Worm (Caenorhabditis elegans) whole organism, L2 larva: ENCODE data around the gene spp-3.
A peak's percentile ranks its signal among the peaks of the same experiment; 100 is the strongest.

ENCODE experiments used
- C34F6.9 ChIP-seq: fragments of 150-350 bp; optimal IDR thresholded peaks from 2 replicates; lab custom pipeline; 2014; ENCODE audit warnings: missing biosample characterization, missing genetic modification characterization
- R02D3.7 ChIP-seq: fragments of 150-350 bp; optimal IDR thresholded peaks from 2 replicates; lab custom pipeline; 2014; ENCODE audit warnings: missing biosample characterization, missing genetic modification characterization
- Y55F3AM.14 ChIP-seq: fragments of 200-800 bp; sonication (Bioruptor generic); optimal IDR thresholded peaks from 2 replicates; lab custom pipeline; 2018; ENCODE audit warnings: mild to moderate bottlenecking, missing genetic modification characterization, missing compliant biosample characterization
- alr-1 ChIP-seq: fragments of 150-350 bp; optimal IDR thresholded peaks from 2 replicates; lab custom pipeline; 2014; ENCODE audit warnings: missing biosample characterization, missing genetic modification characterization
- aly-2 ChIP-seq: fragments of 150-350 bp; optimal IDR thresholded peaks from 2 replicates; lab custom pipeline; 2014; ENCODE audit warnings: missing biosample characterization, missing genetic modification characterization
- ama-1 ChIP-seq: fragments of 150-350 bp; optimal IDR thresholded peaks from 2 replicates; lab custom pipeline; 2018; ENCODE audit warnings: inconsistent platforms
- blmp-1 ChIP-seq: sonication (generic microtip); optimal IDR thresholded peaks from 2 replicates; lab custom pipeline; 2017; ENCODE audit warnings: missing genetic modification characterization, mild to moderate bottlenecking, missing compliant biosample characterization, antibody characterized with exemption, moderate library complexity; ENCODE audit not compliant: insufficient read depth
- ceh-16 ChIP-seq: fragments of 150-350 bp; optimal IDR thresholded peaks from 2 replicates; lab custom pipeline; 2014; ENCODE audit warnings: missing biosample characterization, missing genetic modification characterization
- ceh-82 ChIP-seq: fragments of 150-350 bp; optimal IDR thresholded peaks from 2 replicates; lab custom pipeline; 2014; ENCODE audit warnings: missing biosample characterization, missing genetic modification characterization
- crh-2 ChIP-seq: sonication (generic microtip); optimal IDR thresholded peaks from 2 replicates; lab custom pipeline; 2017; ENCODE audit warnings: missing biosample characterization, missing genetic modification characterization
- egl-27 ChIP-seq: sonication (generic microtip); optimal IDR thresholded peaks from 3 replicates; lab custom pipeline; 2017; ENCODE audit warnings: missing biosample characterization, missing genetic modification reagents, missing genetic modification characterization
- elt-1 ChIP-seq: fragments of 150-350 bp; optimal IDR thresholded peaks from 2 replicates; lab custom pipeline; 2014; ENCODE audit warnings: missing biosample characterization, missing genetic modification characterization
- fos-1 ChIP-seq: fragments of 150-350 bp; optimal IDR thresholded peaks from 2 replicates; lab custom pipeline; 2014; ENCODE audit warnings: missing biosample characterization, missing genetic modification characterization
- gmeb-1 ChIP-seq: fragments of 150-350 bp; optimal IDR thresholded peaks from 2 replicates; lab custom pipeline; 2014; ENCODE audit warnings: missing biosample characterization, missing genetic modification characterization
- lin-11 ChIP-seq: fragments of 150-350 bp; sonication (generic microtip); optimal IDR thresholded peaks from 2 replicates; lab custom pipeline; 2014; ENCODE audit warnings: missing biosample characterization, missing genetic modification characterization, inconsistent platforms, mixed read lengths
- lin-13 ChIP-seq: fragments of 150-350 bp; optimal IDR thresholded peaks from 2 replicates; lab custom pipeline; 2014; ENCODE audit warnings: missing biosample characterization, missing genetic modification reagents, missing genetic modification characterization
- lin-39 ChIP-seq: fragments of 150-350 bp; optimal IDR thresholded peaks from 2 replicates; lab custom pipeline; 2014; ENCODE audit warnings: missing biosample characterization, missing genetic modification reagents, missing genetic modification characterization
- lsy-2 ChIP-seq, 2 experiments: fragments of 150-350 bp in 1 of 2; sonication (generic microtip) in 1 of 2; optimal IDR thresholded peaks; 2 replicates each; lab custom pipeline; 2014 to 2017; ENCODE audit warnings: missing biosample characterization in 2 of 2, missing genetic modification characterization in 2 of 2
- mab-5 ChIP-seq: fragments of 150-350 bp; optimal IDR thresholded peaks from 2 replicates; lab custom pipeline; 2014; ENCODE audit warnings: missing biosample characterization, missing genetic modification characterization
- mdl-1 ChIP-seq, 2 experiments: fragments of 150-350 bp in 1 of 2; sonication (generic microtip) in 1 of 2; optimal IDR thresholded peaks; 2 replicates each; lab custom pipeline; 2017; ENCODE audit warnings: missing biosample characterization in 2 of 2, missing genetic modification characterization in 2 of 2
- nhr-10 ChIP-seq: sonication (generic microtip); optimal IDR thresholded peaks from 2 replicates; lab custom pipeline; 2017; ENCODE audit warnings: missing biosample characterization, missing genetic modification characterization
- nhr-12 ChIP-seq: fragments of 150-350 bp; optimal IDR thresholded peaks from 2 replicates; lab custom pipeline; 2014; ENCODE audit warnings: missing biosample characterization, missing genetic modification characterization
- nhr-129 ChIP-seq: fragments of 150-350 bp; optimal IDR thresholded peaks from 2 replicates; lab custom pipeline; 2014; ENCODE audit warnings: missing biosample characterization, missing genetic modification characterization
- nhr-21 ChIP-seq: fragments of 150-350 bp; optimal IDR thresholded peaks from 2 replicates; lab custom pipeline; 2014; ENCODE audit warnings: missing biosample characterization, missing genetic modification characterization
- nhr-237 ChIP-seq: fragments of 150-350 bp; optimal IDR thresholded peaks from 2 replicates; lab custom pipeline; 2014; ENCODE audit warnings: missing biosample characterization, missing genetic modification characterization
- nhr-25 ChIP-seq: fragments of 150-350 bp; sonication (generic microtip); optimal IDR thresholded peaks from 3 replicates; lab custom pipeline; 2014; ENCODE audit warnings: missing biosample characterization, missing genetic modification characterization
- nhr-6 ChIP-seq: fragments of 150-350 bp; optimal IDR thresholded peaks from 2 replicates; lab custom pipeline; 2014; ENCODE audit warnings: missing biosample characterization, missing genetic modification characterization
- nhr-77 ChIP-seq: fragments of 150-350 bp; optimal IDR thresholded peaks from 2 replicates; lab custom pipeline; 2014; ENCODE audit warnings: missing biosample characterization, missing genetic modification characterization
- peb-1 ChIP-seq: fragments of 150-350 bp; optimal IDR thresholded peaks from 2 replicates; lab custom pipeline; 2014; ENCODE audit warnings: missing biosample characterization, missing genetic modification characterization
- sem-4 ChIP-seq: fragments of 150-350 bp; optimal IDR thresholded peaks from 2 replicates; lab custom pipeline; 2014; ENCODE audit warnings: missing biosample characterization, missing genetic modification reagents, missing genetic modification characterization
- skn-1 ChIP-seq: sonication (generic microtip); optimal IDR thresholded peaks from 2 replicates; lab custom pipeline; 2017; ENCODE audit warnings: missing biosample characterization, missing genetic modification characterization
- sma-3 ChIP-seq: sonication (generic microtip); optimal IDR thresholded peaks from 2 replicates; lab custom pipeline; 2016; ENCODE audit warnings: missing genetic modification reagents, missing genetic modification characterization, missing compliant biosample characterization
- sma-9 ChIP-seq, 2 experiments: fragments of 150-350 bp in 1 of 2; sonication (generic microtip) in 1 of 2; optimal IDR thresholded peaks; 2 replicates each; lab custom pipeline; 2014 to 2016; ENCODE audit warnings: missing genetic modification characterization in 2 of 2, mild to moderate bottlenecking in 1 of 2, missing biosample characterization in 1 of 2, missing compliant biosample characterization in 1 of 2, missing genetic modification reagents in 1 of 2, moderate library complexity in 1 of 2
- unc-55 ChIP-seq: fragments of 150-350 bp; sonication (generic microtip); optimal IDR thresholded peaks from 3 replicates; lab custom pipeline; 2014; ENCODE audit warnings: missing biosample characterization, missing genetic modification reagents, missing genetic modification characterization
- unc-62 ChIP-seq: fragments of 150-350 bp; optimal IDR thresholded peaks from 2 replicates; lab custom pipeline; 2014; ENCODE audit warnings: missing biosample characterization, missing genetic modification reagents, missing genetic modification characterization
- zag-1 ChIP-seq: fragments of 150-350 bp; optimal IDR thresholded peaks from 2 replicates; lab custom pipeline; 2014; ENCODE audit warnings: missing biosample characterization, missing genetic modification characterization
- ztf-1 ChIP-seq: fragments of 200-800 bp; sonication (Bioruptor generic); conservative IDR thresholded peaks from 2 replicates; pipeline ENCODE4 v1.3.6; 2022; ENCODE audit warnings: missing genetic modification characterization, missing compliant biosample characterization
- ztf-11 ChIP-seq: sonication (generic microtip); optimal IDR thresholded peaks from 2 replicates; lab custom pipeline; 2017; ENCODE audit warnings: missing biosample characterization, missing genetic modification characterization
- ztf-4 ChIP-seq: fragments of 150-350 bp; optimal IDR thresholded peaks from 2 replicates; lab custom pipeline; 2014; ENCODE audit warnings: missing biosample characterization, missing genetic modification characterization

The spp-3 gene

ce11 chrX:7316485-7317391 is 1.6 kb upstream of the spp-3 start, which contains the start of the genes spp-2 and spp-6:
TSS of gene spp-2 (minus strand) at chrX:7316818.
TSS of gene spp-6 (plus strand) at chrX:7317341.
- TF ChIP-seq ama-1 (lab: Kevin White, UChicago) (peak; percentile 60), sma-9 (GFP tag; optimal IDR thresholded peaks at IDR 0.05; lab: Kevin White, UChicago) (peak; percentile 2), sma-9 (tag; optimal IDR thresholded peaks at IDR 0.05; lab: Kevin White, UChicago) (no peak), sma-3 (no peak), skn-1 (tag; lab: Kevin White, UChicago) (peak; percentile 61), egl-27 (no peak), C34F6.9 (tag; lab: Kevin White, UChicago) (no peak), fos-1 (tag; lab: Kevin White, UChicago) (peak; percentile 53), nhr-10 (tag; lab: Kevin White, UChicago) (no peak), crh-2 (tag; lab: Kevin White, UChicago) (peak; percentile 22), elt-1 (tag; lab: Kevin White, UChicago) (no peak), gmeb-1 (tag; lab: Kevin White, UChicago) (peak; percentile 10), lin-13 (no peak)
- TF ChIP-seq, all 48 proteins: peak for 6

DNA sequence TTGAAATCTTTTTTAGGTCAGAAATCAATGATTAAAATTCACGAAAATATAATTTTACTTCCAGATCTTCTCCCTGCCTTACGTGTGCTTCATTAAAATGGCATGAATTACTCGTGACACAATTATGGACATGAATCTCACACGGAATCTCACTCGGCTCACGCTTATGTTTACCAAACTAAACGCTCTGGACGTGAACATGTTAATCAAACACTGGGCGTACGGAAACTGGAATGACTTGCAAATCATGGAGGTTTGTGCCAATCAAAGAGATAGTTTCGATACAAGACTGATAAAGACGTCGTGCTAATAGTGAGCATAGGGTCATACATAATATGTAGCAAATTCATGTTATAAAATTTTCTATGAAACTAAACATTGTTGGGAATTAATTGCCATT is 589 bp downstream of the spp-3 start:
- TF ChIP-seq mab-5 (tag; lab: Kevin White, UChicago): no peak
- TF ChIP-seq skn-1 (tag; lab: Kevin White, UChicago): no peak
- TF ChIP-seq alr-1: no peak
- TF ChIP-seq ceh-82 (tag; lab: Kevin White, UChicago): no peak
- no peak for TF ChIP-seq ztf-4 (tag; lab: Kevin White, UChicago)
- TF ChIP-seq crh-2 (tag; lab: Kevin White, UChicago): peak; percentile 29
- TF ChIP-seq fos-1 (tag; lab: Kevin White, UChicago): peak; percentile 34

DNA sequence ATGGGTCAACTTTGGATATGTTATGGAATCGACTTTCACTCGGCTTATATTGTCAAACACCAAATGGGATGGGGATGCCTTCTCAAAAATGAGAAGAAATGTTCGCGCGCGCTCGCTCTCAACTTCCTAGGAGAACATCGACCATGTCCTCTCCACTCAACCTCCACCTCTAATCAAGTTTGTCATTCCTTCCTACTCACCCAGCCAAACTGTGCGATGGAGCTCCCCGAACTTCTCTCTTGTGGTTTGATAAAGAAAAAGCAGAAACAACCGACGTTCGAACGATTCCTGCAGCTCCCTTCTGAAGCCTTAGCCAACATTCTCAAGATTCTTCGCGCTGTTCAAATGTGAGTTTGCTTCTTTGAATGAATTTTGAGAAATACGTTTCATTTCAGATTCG is 1.9 kb downstream of the spp-3 start:
- TF ChIP-seq ztf-4 (tag; lab: Kevin White, UChicago): no peak
- no peak for TF ChIP-seq Y55F3AM.14 (GFP tag; lab: Kevin White, UChicago)
- no peak for TF ChIP-seq nhr-6 (tag; lab: Kevin White, UChicago)
- no peak for TF ChIP-seq nhr-25
- no peak for TF ChIP-seq egl-27
- no peak for TF ChIP-seq R02D3.7 (tag; lab: Kevin White, UChicago)
- TF ChIP-seq, all 48 proteins: peak for 0

ce11 chrX:7311870-7312269 is 3.3 kb downstream of the spp-3 start:
- TF ChIP-seq alr-1 (no peak), nhr-237 (tag; lab: Kevin White, UChicago) (no peak), mab-5 (tag; lab: Kevin White, UChicago) (no peak), ztf-1 (GFP tag; lab: Robert Waterston, UW) (no peak), C34F6.9 (tag; lab: Kevin White, UChicago) (no peak), lin-11 (no peak), blmp-1 (no peak), peb-1 (tag; lab: Kevin White, UChicago) (no peak), ztf-11 (tag; lab: Kevin White, UChicago) (no peak), lin-39 (tag; lab: Kevin White, UChicago) (no peak), lin-13 (no peak), unc-62 (no peak), nhr-25 (no peak), nhr-12 (no peak), ceh-82 (tag; lab: Kevin White, UChicago) (no peak), fos-1 (tag; lab: Kevin White, UChicago) (no peak)

- TF ChIP-seq R02D3.7 (tag; lab: Kevin White, UChicago) (no peak), zag-1 (no peak), aly-2 (tag; lab: Kevin White, UChicago) (no peak), unc-55 (GFP tag; lab: Kevin White, UChicago) (no peak), nhr-21 (tag; lab: Kevin White, UChicago) (no peak), ztf-4 (tag; lab: Kevin White, UChicago) (no peak), nhr-12 (no peak), alr-1 (no peak), sma-3 (no peak), ceh-82 (tag; lab: Kevin White, UChicago) (no peak), crh-2 (tag; lab: Kevin White, UChicago) (no peak), ceh-16 (tag; lab: Kevin White, UChicago) (no peak), lin-11 (no peak), lsy-2 (tag; optimal IDR thresholded peaks at IDR 0.05; lab: Kevin White, UChicago) (no peak), mdl-1 (tag; optimal IDR thresholded peaks at IDR 0.05; lab: Kevin White, UChicago) (no peak), nhr-129 (tag; lab: Kevin White, UChicago) (no peak), nhr-25 (no peak), sem-4 (tag; lab: Kevin White, UChicago) (no peak), nhr-77 (tag; lab: Kevin White, UChicago) (no peak)
Observed at ce11 chrX:7309775-7310174, 5.4 kb downstream of the spp-3 start, which contains the start of the genes his-38 and his-40. TSS of gene his-38 (minus strand) at chrX:7309875. TSS of gene his-40 (plus strand) at chrX:7310110.
